Fruit fly (Drosophila melanogaster): Measurements from ENCODE around the gene Lsd-2.

Lsd-2 gene

dm6 chrX:15085777-15086510 lies 9.9 kb upstream of the Lsd-2 start, which contains the start of the genes CG15027 and Dbct (continued):
- TF ChIP-seq ken (GFP tag; IDR thresholded peaks at IDR 0.05) (peak; percentile 56; the same call in 1 of the 3 replicates), fu2 (GFP tag; optimal IDR thresholded peaks at IDR 0.05) (no peak), CG12942 (GFP tag; optimal IDR thresholded peaks at IDR 0.05) (peak; percentile 72), lbe (GFP tag; optimal IDR thresholded peaks at IDR 0.05) (peak; percentile 80), CG10462 (GFP tag; optimal IDR thresholded peaks at IDR 0.05) (no peak), CG15269 (tag; optimal IDR thresholded peaks at IDR 0.05) (peak; percentile 65), row (GFP tag; IDR thresholded peaks at IDR 0.05) (peak; percentile 91), CG6254 (GFP tag; optimal IDR thresholded peaks at IDR 0.05) (no peak), CG11247 (GFP tag; IDR thresholded peaks at IDR 0.05) (peak; percentile 26; the same call in 1 of the 2 replicates), schlank (tag; optimal IDR thresholded peaks at IDR 0.05) (no peak), CG12236 (GFP tag; optimal IDR thresholded peaks at IDR 0.05) (no peak), stc (GFP tag; IDR thresholded peaks at IDR 0.05) (peak; percentile 46), bsh (GFP tag; optimal IDR thresholded peaks at IDR 0.05) (peak in 1 of 2 experiments; percentile 69), mirr (GFP tag; optimal IDR thresholded peaks at IDR 0.05) (no peak), sr (GFP tag; IDR thresholded peaks at IDR 0.05) (no peak), Med (GFP tag) (peak; percentile 69), lab (GFP tag; optimal IDR thresholded peaks at IDR 0.05) (peak; percentile 60), CG9727 (GFP tag; optimal IDR thresholded peaks at IDR 0.05) (peak; percentile 73), ftz-f1 (GFP tag; optimal IDR thresholded peaks at IDR 0.05) (no peak), Jarid2 (GFP tag; optimal IDR thresholded peaks at IDR 0.05) (no peak), Fer2 (tag; optimal IDR thresholded peaks at IDR 0.05) (peak; percentile 42), Hey (tag; optimal IDR thresholded peaks at IDR 0.05) (no peak), amos (GFP tag; IDR thresholded peaks at IDR 0.05; ENCODE audit: partially characterized antibody) (peak; percentile 54), gcm (GFP tag; optimal IDR thresholded peaks at IDR 0.05) (peak; percentile 41), Mad (GFP tag; optimal IDR thresholded peaks at IDR 0.05) (peak; percentile 30), pho (GFP tag; optimal IDR thresholded peaks at IDR 0.05) (peak; percentile 25), tap (tag; optimal IDR thresholded peaks at IDR 0.05) (peak; percentile 48), CG30431 (GFP tag; optimal IDR thresholded peaks at IDR 0.05) (peak; percentile 12), abd-A (tag; optimal IDR thresholded peaks at IDR 0.05) (peak; percentile 36), wor (GFP tag; IDR thresholded peaks at IDR 0.05) (peak; percentile 49; the same call in 1 of the 2 replicates), CG1602 (GFP tag; optimal IDR thresholded peaks at IDR 0.05) (peak; percentile 55), lilli (GFP tag; optimal IDR thresholded peaks at IDR 0.05) (peak; percentile 60), CG15601 (tag; optimal IDR thresholded peaks at IDR 0.05) (peak; percentile 47), da (GFP tag; optimal IDR thresholded peaks at IDR 0.05) (no peak), CG9437 (GFP tag; optimal IDR thresholded peaks at IDR 0.05) (peak; percentile 52), pnt (GFP tag; optimal IDR thresholded peaks at IDR 0.05) (no peak), CG15011 (GFP tag; optimal IDR thresholded peaks at IDR 0.05) (peak; percentile 41), CG17186 (GFP tag; optimal IDR thresholded peaks at IDR 0.05) (no peak), ac (GFP tag; optimal IDR thresholded peaks at IDR 0.05) (no peak), CG31224 (GFP tag; IDR thresholded peaks at IDR 0.05) (peak; percentile 62), Ada2b (GFP tag; IDR thresholded peaks at IDR 0.05) (peak; percentile 64), CG12071 (GFP tag; optimal IDR thresholded peaks at IDR 0.05) (no peak), Hand (GFP tag; optimal IDR thresholded peaks at IDR 0.05) (no peak), Side (GFP tag; optimal IDR thresholded peaks at IDR 0.05) (no peak), dm (GFP tag; optimal IDR thresholded peaks at IDR 0.05) (peak; percentile 55), CG14667 (GFP tag; IDR thresholded peaks at IDR 0.05) (0 out of 2 replicates have a peak, but pooled peaks have one; percentile 27), bigmax (GFP tag; optimal IDR thresholded peaks at IDR 0.05) (no peak), CG14965 (GFP tag; optimal IDR thresholded peaks at IDR 0.05; ENCODE audit: borderline replicate concordance) (no peak), unpg (GFP tag; optimal IDR thresholded peaks at IDR 0.05) (peak; percentile 73)
